Worm (Caenorhabditis elegans) whole organism, L3 larva: ENCODE measurements around the gene ndub-5.

Experiments used
- R02D3.7 ChIP-seq: fragments of 150-350 bp; optimal IDR thresholded peaks from 2 replicates; lab custom pipeline; 2014; ENCODE audit warnings: missing biosample characterization, missing genetic modification characterization
- ZK546.5 ChIP-seq: sonication (generic microtip); optimal IDR thresholded peaks from 2 replicates; lab custom pipeline; 2017; ENCODE audit warnings: missing biosample characterization, missing genetic modification characterization
- aly-2 ChIP-seq: fragments of 150-350 bp; optimal IDR thresholded peaks from 2 replicates; lab custom pipeline; 2014; ENCODE audit warnings: missing biosample characterization, missing genetic modification characterization
- ama-1 ChIP-seq: fragments of 150-350 bp; optimal IDR thresholded peaks from 2 replicates; lab custom pipeline; 2018
- ceh-28 ChIP-seq: fragments of 150-350 bp; optimal IDR thresholded peaks from 2 replicates; lab custom pipeline; 2014; ENCODE audit warnings: missing biosample characterization, missing genetic modification reagents, missing genetic modification characterization
- ceh-82 ChIP-seq: fragments of 150-350 bp; optimal IDR thresholded peaks from 2 replicates; lab custom pipeline; 2014; ENCODE audit warnings: missing biosample characterization, missing genetic modification characterization
- ceh-9 ChIP-seq: sonication (generic microtip); optimal IDR thresholded peaks from 2 replicates; lab custom pipeline; 2018; ENCODE audit warnings: missing biosample characterization, missing genetic modification characterization
- daf-12 ChIP-seq: fragments of 150-350 bp; optimal IDR thresholded peaks from 2 replicates; lab custom pipeline; 2014; ENCODE audit warnings: missing biosample characterization, missing genetic modification reagents, missing genetic modification characterization
- egl-27 ChIP-seq: sonication (generic microtip); optimal IDR thresholded peaks from 4 replicates; lab custom pipeline; 2017; ENCODE audit warnings: missing biosample characterization, missing genetic modification reagents, missing genetic modification characterization
- elt-1 ChIP-seq: fragments of 150-350 bp; optimal IDR thresholded peaks from 2 replicates; lab custom pipeline; 2014; ENCODE audit warnings: missing biosample characterization, missing genetic modification characterization
- elt-2 ChIP-seq: sonication (generic microtip); optimal IDR thresholded peaks from 2 replicates; lab custom pipeline; 2016; ENCODE audit warnings: missing genetic modification reagents, mild to moderate bottlenecking, missing genetic modification characterization, missing compliant biosample characterization
- elt-3 ChIP-seq, 3 experiments: fragments of 150-350 bp in 1 of 3; sonication (generic microtip) in 2 of 3; optimal IDR thresholded peaks; 2 replicates in 2 of 3; 4 replicates in 1 of 3; lab custom pipeline; 2014 to 2017; ENCODE audit warnings: missing biosample characterization in 3 of 3, missing genetic modification characterization in 3 of 3
- eor-1 ChIP-seq, 2 experiments: fragments of 150-350 bp; optimal IDR thresholded peaks; 2 replicates each; lab custom pipeline; 2014 to 2018; ENCODE audit warnings: missing biosample characterization in 2 of 2, missing genetic modification characterization in 2 of 2
- fkh-10 ChIP-seq: sonication (generic microtip); optimal IDR thresholded peaks from 2 replicates; lab custom pipeline; 2017; ENCODE audit warnings: missing biosample characterization, missing genetic modification reagents, missing genetic modification characterization
- fkh-2 ChIP-seq: fragments of 150-350 bp; optimal IDR thresholded peaks from 2 replicates; lab custom pipeline; 2014; ENCODE audit warnings: missing biosample characterization, missing genetic modification reagents, missing genetic modification characterization
- fos-1 ChIP-seq: fragments of 150-350 bp; optimal IDR thresholded peaks from 2 replicates; lab custom pipeline; 2014; ENCODE audit warnings: missing biosample characterization, missing genetic modification characterization
- hmg-11 ChIP-seq: sonication (generic microtip); optimal IDR thresholded peaks from 2 replicates; lab custom pipeline; 2016; ENCODE audit warnings: missing genetic modification characterization, missing compliant biosample characterization
- jun-1 ChIP-seq: fragments of 150-350 bp; optimal IDR thresholded peaks from 2 replicates; lab custom pipeline; 2014; ENCODE audit warnings: missing biosample characterization, missing genetic modification reagents, missing genetic modification characterization
- lin-15B ChIP-seq: fragments of 150-350 bp; optimal IDR thresholded peaks from 2 replicates; lab custom pipeline; 2014; ENCODE audit warnings: missing biosample characterization, missing genetic modification characterization
- lin-39 ChIP-seq: fragments of 150-350 bp; optimal IDR thresholded peaks from 2 replicates; lab custom pipeline; 2018; ENCODE audit warnings: missing biosample characterization, missing genetic modification reagents, missing genetic modification characterization
- lsy-12 ChIP-seq: sonication (generic microtip); optimal IDR thresholded peaks from 2 replicates; lab custom pipeline; 2016; ENCODE audit warnings: mild to moderate bottlenecking, missing genetic modification characterization, missing compliant biosample characterization
- mdl-1 ChIP-seq: fragments of 150-350 bp; optimal IDR thresholded peaks from 2 replicates; lab custom pipeline; 2014; ENCODE audit warnings: missing biosample characterization, missing genetic modification characterization
- mml-1 ChIP-seq: fragments of 150-350 bp; sonication (generic microtip); optimal IDR thresholded peaks from 3 replicates; lab custom pipeline; 2014; ENCODE audit warnings: missing biosample characterization, missing genetic modification characterization
- nfya-1 ChIP-seq: sonication (generic microtip); optimal IDR thresholded peaks from 2 replicates; lab custom pipeline; 2017; ENCODE audit warnings: missing genetic modification characterization, mild to moderate bottlenecking, missing compliant biosample characterization, antibody characterized with exemption, moderate library complexity; ENCODE audit not compliant: insufficient read depth
- nhr-11 ChIP-seq: fragments of 150-350 bp; optimal IDR thresholded peaks from 2 replicates; lab custom pipeline; 2014; ENCODE audit warnings: missing biosample characterization, missing genetic modification characterization
- nhr-12 ChIP-seq: fragments of 150-350 bp; optimal IDR thresholded peaks from 2 replicates; lab custom pipeline; 2014; ENCODE audit warnings: missing biosample characterization, missing genetic modification characterization
- nhr-23 ChIP-seq: fragments of 150-350 bp; optimal IDR thresholded peaks from 2 replicates; lab custom pipeline; 2014; ENCODE audit warnings: missing biosample characterization, missing genetic modification reagents, missing genetic modification characterization
- nhr-237 ChIP-seq: fragments of 150-350 bp; optimal IDR thresholded peaks from 2 replicates; lab custom pipeline; 2014; ENCODE audit warnings: missing biosample characterization, missing genetic modification characterization
- nhr-25 ChIP-seq: sonication (generic microtip); optimal IDR thresholded peaks from 2 replicates; lab custom pipeline; 2017; ENCODE audit warnings: missing biosample characterization, missing genetic modification characterization
- nhr-28 ChIP-seq: fragments of 150-350 bp; optimal IDR thresholded peaks from 2 replicates; lab custom pipeline; 2014; ENCODE audit warnings: missing biosample characterization, missing genetic modification characterization
- nhr-43 ChIP-seq: sonication (generic microtip); optimal IDR thresholded peaks from 2 replicates; lab custom pipeline; 2016; ENCODE audit warnings: mild to moderate bottlenecking, missing genetic modification characterization, missing compliant biosample characterization; ENCODE audit not compliant: poor library complexity, severe bottlenecking
- nhr-67 ChIP-seq: fragments of 150-350 bp; optimal IDR thresholded peaks from 2 replicates; lab custom pipeline; 2014; ENCODE audit warnings: missing biosample characterization, missing genetic modification characterization
- nhr-76 ChIP-seq: fragments of 150-350 bp; sonication (generic microtip); optimal IDR thresholded peaks from 5 replicates; lab custom pipeline; 2014; ENCODE audit warnings: missing biosample characterization, missing genetic modification characterization
- nhr-77 ChIP-seq: fragments of 150-350 bp; optimal IDR thresholded peaks from 2 replicates; lab custom pipeline; 2014; ENCODE audit warnings: missing biosample characterization, missing genetic modification characterization
- pha-4 ChIP-seq: fragments of 150-350 bp; optimal IDR thresholded peaks from 2 replicates; lab custom pipeline; 2014; ENCODE audit warnings: missing biosample characterization, missing genetic modification reagents, missing genetic modification characterization
- pqm-1 ChIP-seq: fragments of 150-350 bp; optimal IDR thresholded peaks from 2 replicates; lab custom pipeline; 2017; ENCODE audit warnings: missing biosample characterization, missing genetic modification characterization, inconsistent platforms
- sea-2 ChIP-seq: fragments of 150-350 bp; sonication (generic microtip); optimal IDR thresholded peaks from 4 replicates; lab custom pipeline; 2014; ENCODE audit warnings: missing biosample characterization, missing genetic modification reagents, missing genetic modification characterization
- skn-1 ChIP-seq: fragments of 150-350 bp; optimal IDR thresholded peaks from 2 replicates; lab custom pipeline; 2014; ENCODE audit warnings: missing biosample characterization, missing genetic modification characterization
- snpc-4 ChIP-seq: fragments of 150-350 bp; optimal IDR thresholded peaks from 2 replicates; lab custom pipeline; 2014; ENCODE audit warnings: missing biosample characterization, missing genetic modification characterization
- tbx-2 ChIP-seq: sonication (generic microtip); optimal IDR thresholded peaks from 2 replicates; lab custom pipeline; 2016; ENCODE audit warnings: mild to moderate bottlenecking, missing genetic modification characterization, missing compliant biosample characterization
- unc-39 ChIP-seq: sonication (generic microtip); optimal IDR thresholded peaks from 4 replicates; lab custom pipeline; 2017; ENCODE audit warnings: missing biosample characterization, missing genetic modification characterization
- unc-62 ChIP-seq: fragments of 150-350 bp; sonication (generic microtip); optimal IDR thresholded peaks from 4 replicates; lab custom pipeline; 2014; ENCODE audit warnings: missing biosample characterization, missing genetic modification reagents, missing genetic modification characterization
- zag-1 ChIP-seq: fragments of 150-350 bp; optimal IDR thresholded peaks from 2 replicates; lab custom pipeline; 2014; ENCODE audit warnings: missing biosample characterization, missing genetic modification characterization
- ztf-11 ChIP-seq: fragments of 150-350 bp; optimal IDR thresholded peaks from 2 replicates; lab custom pipeline; 2014; ENCODE audit warnings: missing biosample characterization, missing genetic modification characterization
- ztf-4 ChIP-seq: fragments of 150-350 bp; optimal IDR thresholded peaks from 2 replicates; lab custom pipeline; 2014; ENCODE audit warnings: missing biosample characterization, missing genetic modification characterization

Gene ndub-5

ce11 chrII:5714807-5715206 lies 23.7 kb upstream of the ndub-5 start, which contains the start of the genes tiar-1 and lelo-4:
TSS of gene tiar-1 (minus strand) at chrII:5714823.
TSS of gene lelo-4 (plus strand) at chrII:5714924.
- peak; percentile 78 for TF ChIP-seq pha-4 (tag; lab: Kevin White, UChicago)
- TF ChIP-seq ceh-9 (tag; lab: Kevin White, UChicago): no peak
- no peak for TF ChIP-seq ceh-82 (tag; lab: Kevin White, UChicago)
- no peak for TF ChIP-seq daf-12 (tag; lab: Kevin White, UChicago)
- no peak for TF ChIP-seq nhr-12
- TF ChIP-seq R02D3.7 (tag; lab: Kevin White, UChicago): no peak
- TF ChIP-seq ZK546.5: peak; percentile 61
- no peak for TF ChIP-seq aly-2 (tag; lab: Kevin White, UChicago)
- no peak for TF ChIP-seq unc-62 (GFP tag; lab: Kevin White, UChicago)
- no peak for TF ChIP-seq eor-1 (tag; optimal IDR thresholded peaks at IDR 0.05; lab: Kevin White, UChicago)
- TF ChIP-seq nfya-1 (tag; lab: Kevin White, UChicago): peak; percentile 78
- TF ChIP-seq mdl-1 (tag; lab: Kevin White, UChicago): no peak
- TF ChIP-seq sea-2 (GFP tag; lab: Kevin White, UChicago): no peak
- peak; percentile 61 for TF ChIP-seq ama-1 (lab: Kevin White, UChicago)
- no peak for TF ChIP-seq nhr-237
- TF ChIP-seq ztf-4 (tag; lab: Kevin White, UChicago): no peak
- TF ChIP-seq nhr-67 (tag; lab: Kevin White, UChicago): no peak
- TF ChIP-seq nhr-43 (tag; lab: Kevin White, UChicago): peak; percentile 26
- TF ChIP-seq fos-1 (tag; lab: Kevin White, UChicago): no peak
- no peak for TF ChIP-seq pqm-1
- no peak for TF ChIP-seq nhr-11 (tag; lab: Kevin White, UChicago)
- TF ChIP-seq ceh-28 (tag; lab: Kevin White, UChicago): no peak
- TF ChIP-seq lin-15B (tag; lab: Kevin White, UChicago): peak; percentile 86
- no peak for TF ChIP-seq elt-3 (tag; optimal IDR thresholded peaks at IDR 0.05; lab: Kevin White, UChicago)
- no peak for TF ChIP-seq unc-39 (tag; lab: Kevin White, UChicago)
- TF ChIP-seq zag-1 (tag; lab: Kevin White, UChicago): no peak
- peak; percentile 12 for TF ChIP-seq skn-1 (tag; lab: Kevin White, UChicago)
- TF ChIP-seq egl-27 (tag; lab: Kevin White, UChicago): no peak
- TF ChIP-seq snpc-4: peak; percentile 84
- TF ChIP-seq mml-1: no peak
- TF ChIP-seq tbx-2: no peak
- peak; percentile 47 for TF ChIP-seq hmg-11 (tag; lab: Kevin White, UChicago)
- peak; percentile 66 for TF ChIP-seq nhr-23 (tag; lab: Kevin White, UChicago)
- no peak for TF ChIP-seq nhr-28 (tag; lab: Kevin White, UChicago)
- TF ChIP-seq lsy-12: no peak
- TF ChIP-seq fkh-2 (tag; lab: Kevin White, UChicago): no peak
- no peak for TF ChIP-seq nhr-77 (tag; lab: Kevin White, UChicago)
- no peak for TF ChIP-seq jun-1 (tag; lab: Kevin White, UChicago)
- peak; percentile 76 for TF ChIP-seq nhr-25
- no peak for TF ChIP-seq ztf-11 (tag; lab: Kevin White, UChicago)
- TF ChIP-seq lin-39 (tag; lab: Kevin White, UChicago): peak; percentile 48
- TF ChIP-seq fkh-10 (GFP tag; lab: Kevin White, UChicago): no peak
- TF ChIP-seq nhr-76: no peak
- no peak for TF ChIP-seq elt-1 (tag; lab: Kevin White, UChicago)
- peak; percentile 76 for TF ChIP-seq elt-2
- TF ChIP-seq, all 47 proteins: peak for 13

ce11 chrII:5712126-5712525 lies 21.0 kb upstream of the ndub-5 start:
- peak; percentile 44 for TF ChIP-seq ztf-4 (tag; lab: Kevin White, UChicago)
- TF ChIP-seq mdl-1 (tag; lab: Kevin White, UChicago): no peak
- TF ChIP-seq ama-1 (lab: Kevin White, UChicago): peak; percentile 33
- TF ChIP-seq elt-2: peak; percentile 22
